Worm (Caenorhabditis elegans) whole organism, late embryonic: ENCODE data around the gene B0244.5.

Experiments
- C08G9.2 ChIP-seq: sonication (generic microtip); optimal IDR thresholded peaks from 2 replicates; lab custom pipeline; 2016; ENCODE audit warnings: mild to moderate bottlenecking, missing genetic modification characterization, moderate library complexity, missing compliant biosample characterization
- F13H6.1 ChIP-seq: sonication (generic microtip); optimal IDR thresholded peaks from 2 replicates; lab custom pipeline; 2016; ENCODE audit warnings: missing genetic modification characterization, missing compliant biosample characterization
- K02D7.2 ChIP-seq: sonication (generic microtip); optimal IDR thresholded peaks from 2 replicates; lab custom pipeline; 2017; ENCODE audit warnings: mild to moderate bottlenecking, missing genetic modification characterization, missing compliant biosample characterization
- K09A11.1 ChIP-seq: sonication (generic microtip); optimal IDR thresholded peaks from 2 replicates; lab custom pipeline; 2017; ENCODE audit warnings: antibody characterized with exemption, mild to moderate bottlenecking, missing genetic modification characterization, missing compliant biosample characterization; ENCODE audit not compliant: insufficient read depth
- Y22D7AL.16 ChIP-seq: sonication (generic microtip); optimal IDR thresholded peaks from 2 replicates; lab custom pipeline; 2016; ENCODE audit warnings: missing genetic modification characterization, missing compliant biosample characterization
- ceh-14 ChIP-seq: sonication (generic microtip); optimal IDR thresholded peaks from 2 replicates; lab custom pipeline; 2016; ENCODE audit warnings: missing genotype, missing genetic modification characterization, missing compliant biosample characterization
- ceh-18 ChIP-seq: sonication (generic microtip); optimal IDR thresholded peaks from 2 replicates; lab custom pipeline; 2016; ENCODE audit warnings: missing genetic modification characterization, missing compliant biosample characterization
- ceh-31 ChIP-seq: sonication (generic microtip); optimal IDR thresholded peaks from 2 replicates; lab custom pipeline; 2016; ENCODE audit warnings: missing genetic modification characterization, missing compliant biosample characterization
- ceh-45 ChIP-seq: fragments of 200-800 bp; sonication (Bioruptor generic); IDR thresholded peaks from 2 replicates; pipeline ENCODE4 v1.3.6; 2022; ENCODE audit warnings: missing genetic modification reagents, missing genetic modification characterization, missing compliant biosample characterization
- ceh-48 ChIP-seq: sonication (generic microtip); optimal IDR thresholded peaks from 2 replicates; lab custom pipeline; 2016; ENCODE audit warnings: missing genetic modification characterization, inconsistent platforms, missing compliant biosample characterization
- ceh-6 ChIP-seq: fragments of 200-800 bp; sonication (Bioruptor generic); optimal IDR thresholded peaks from 2 replicates; lab custom pipeline; 2018; ENCODE audit warnings: mild to moderate bottlenecking, missing genetic modification characterization, missing compliant biosample characterization
- elt-2 ChIP-seq: sonication (generic microtip); optimal IDR thresholded peaks from 2 replicates; lab custom pipeline; 2016; ENCODE audit warnings: missing genetic modification reagents, missing genetic modification characterization, missing compliant biosample characterization
- ets-4 ChIP-seq: sonication (generic microtip); optimal IDR thresholded peaks from 2 replicates; lab custom pipeline; 2016; ENCODE audit warnings: missing genetic modification characterization, missing compliant biosample characterization
- fax-1 ChIP-seq: sonication (generic microtip); optimal IDR thresholded peaks from 2 replicates; lab custom pipeline; 2016; ENCODE audit warnings: missing genotype, missing genetic modification characterization, missing compliant biosample characterization
- fkh-6 ChIP-seq: sonication (generic microtip); optimal IDR thresholded peaks from 2 replicates; lab custom pipeline; 2016; ENCODE audit warnings: missing genetic modification characterization, missing compliant biosample characterization
- hlh-15 ChIP-seq: sonication (generic microtip); optimal IDR thresholded peaks from 2 replicates; lab custom pipeline; 2016; ENCODE audit warnings: missing genetic modification characterization, missing compliant biosample characterization
- hlh-8 ChIP-seq: sonication (generic microtip); optimal IDR thresholded peaks from 2 replicates; lab custom pipeline; 2016; ENCODE audit warnings: missing genotype, missing genetic modification characterization, missing compliant biosample characterization
- lim-6 ChIP-seq: sonication (generic microtip); optimal IDR thresholded peaks from 2 replicates; lab custom pipeline; 2016; ENCODE audit warnings: missing genetic modification characterization, missing compliant biosample characterization
- madf-2 ChIP-seq: sonication (generic microtip); optimal IDR thresholded peaks from 2 replicates; lab custom pipeline; 2017; ENCODE audit warnings: missing genetic modification characterization, missing compliant biosample characterization
- mec-3 ChIP-seq: sonication (generic microtip); optimal IDR thresholded peaks from 2 replicates; lab custom pipeline; 2016; ENCODE audit warnings: borderline replicate concordance, missing genetic modification characterization, missing compliant biosample characterization
- nfya-1 ChIP-seq: sonication (generic microtip); optimal IDR thresholded peaks from 2 replicates; lab custom pipeline; 2017; ENCODE audit warnings: missing genetic modification characterization, mild to moderate bottlenecking, missing compliant biosample characterization, antibody characterized with exemption, moderate library complexity
- nhr-232 ChIP-seq: sonication (generic microtip); optimal IDR thresholded peaks from 2 replicates; lab custom pipeline; 2016; ENCODE audit warnings: missing genetic modification characterization, missing compliant biosample characterization
- pag-3 ChIP-seq: sonication (generic microtip); optimal IDR thresholded peaks from 2 replicates; lab custom pipeline; 2016; ENCODE audit warnings: missing compliant biosample characterization, missing genetic modification characterization, borderline replicate concordance
- pha-2 ChIP-seq: sonication (generic microtip); optimal IDR thresholded peaks from 2 replicates; lab custom pipeline; 2017; ENCODE audit warnings: mild to moderate bottlenecking, missing genetic modification characterization, missing compliant biosample characterization
- pha-4 ChIP-seq: fragments of 150-350 bp; optimal IDR thresholded peaks from 2 replicates; lab custom pipeline; 2018; ENCODE audit warnings: missing biosample characterization, missing genetic modification reagents, missing genetic modification characterization
- pqm-1 ChIP-seq: sonication (generic microtip); optimal IDR thresholded peaks from 2 replicates; lab custom pipeline; 2016; ENCODE audit warnings: missing genetic modification characterization, missing compliant biosample characterization
- ref-2 ChIP-seq: sonication (generic microtip); optimal IDR thresholded peaks from 2 replicates; lab custom pipeline; 2016; ENCODE audit warnings: missing genetic modification characterization, missing compliant biosample characterization
- rnt-1 ChIP-seq: sonication (generic microtip); optimal IDR thresholded peaks from 2 replicates; lab custom pipeline; 2016; ENCODE audit warnings: missing genetic modification characterization, missing compliant biosample characterization
- sdc-2 ChIP-seq: sonication (generic microtip); optimal IDR thresholded peaks from 2 replicates; lab custom pipeline; 2016; ENCODE audit warnings: missing genotype, missing genetic modification characterization, missing compliant biosample characterization
- sox-2 ChIP-seq: fragments of 200-800 bp; sonication (Bioruptor generic); IDR thresholded peaks from 2 replicates; pipeline ENCODE4 v1.3.6; 2022; ENCODE audit warnings: missing genetic modification reagents, missing genetic modification characterization, missing compliant biosample characterization
- sox-4 ChIP-seq: sonication (generic microtip); optimal IDR thresholded peaks from 2 replicates; lab custom pipeline; 2017; ENCODE audit warnings: mild to moderate bottlenecking, missing genetic modification characterization, inconsistent platforms, missing compliant biosample characterization
- syd-9 ChIP-seq: sonication (generic microtip); optimal IDR thresholded peaks from 2 replicates; lab custom pipeline; 2016; ENCODE audit warnings: mild to moderate bottlenecking, missing genetic modification characterization, moderate library complexity, missing compliant biosample characterization
- tbx-2 ChIP-seq: sonication (generic microtip); optimal IDR thresholded peaks from 2 replicates; lab custom pipeline; 2016; ENCODE audit warnings: missing genetic modification characterization, missing compliant biosample characterization
- unc-3 ChIP-seq, 2 experiments: fragments of 200-800 bp in 1 of 2; sonication (Bioruptor generic) in 1 of 2; sonication (generic microtip) in 1 of 2; conservative IDR thresholded peaks in 1 of 2; optimal IDR thresholded peaks in 1 of 2; 2 replicates each; pipeline versions ENCODE4 v1.3.6 to Lab custom; 2016 to 2022; ENCODE audit warnings: missing compliant biosample characterization in 2 of 2, missing genetic modification characterization in 2 of 2, missing genetic modification reagents in 1 of 2
- unc-42 ChIP-seq: sonication (generic microtip); optimal IDR thresholded peaks from 2 replicates; lab custom pipeline; 2016; ENCODE audit warnings: missing genotype, missing genetic modification characterization, missing compliant biosample characterization
- unc-55 ChIP-seq: sonication (generic microtip); optimal IDR thresholded peaks from 2 replicates; lab custom pipeline; 2017; ENCODE audit warnings: missing biosample characterization, missing genetic modification reagents, missing genetic modification characterization
- unc-86 ChIP-seq: sonication (generic microtip); optimal IDR thresholded peaks from 2 replicates; lab custom pipeline; 2016; ENCODE audit warnings: missing genetic modification characterization, missing compliant biosample characterization
- zip-5 ChIP-seq: sonication (generic microtip); optimal IDR thresholded peaks from 2 replicates; lab custom pipeline; 2016; ENCODE audit warnings: missing genetic modification characterization, missing compliant biosample characterization
- ztf-16 ChIP-seq: sonication (generic microtip); optimal IDR thresholded peaks from 2 replicates; lab custom pipeline; 2017; ENCODE audit warnings: missing genetic modification characterization, missing compliant biosample characterization

Gene B0244.5

DNA sequence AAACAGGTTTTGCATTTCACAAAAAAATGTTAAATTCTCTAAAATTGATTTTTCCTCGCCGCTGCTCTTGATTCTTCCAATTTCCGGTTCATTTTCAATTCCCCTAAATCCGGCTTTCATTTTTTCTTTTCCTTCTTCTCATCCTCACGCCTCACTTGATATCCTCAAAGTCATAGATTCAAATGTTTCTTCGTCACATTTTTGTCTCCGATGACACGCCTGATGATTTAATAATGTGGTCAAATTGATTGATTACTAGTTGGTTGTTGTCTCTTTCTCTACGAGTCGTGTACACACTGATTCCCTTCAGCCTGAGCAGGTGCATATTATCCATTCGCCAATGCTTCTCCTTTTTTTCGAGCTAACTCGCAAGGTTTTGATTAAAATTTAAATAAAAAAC lies 23.2 kb upstream of the B0244.5 start:
- no peak for TF ChIP-seq zip-5
- TF ChIP-seq K09A11.1: no peak
- TF ChIP-seq madf-2 (tag; lab: Kevin White, UChicago): no peak
- TF ChIP-seq nfya-1 (tag; lab: Kevin White, UChicago): peak; percentile 3
- TF ChIP-seq rnt-1 (tag; lab: Kevin White, UChicago): no peak
- peak; percentile 72 for TF ChIP-seq unc-55
- TF ChIP-seq unc-3 (GFP tag; conservative IDR thresholded peaks at IDR 0.05; lab: Robert Waterston, UW): no peak
- TF ChIP-seq unc-3 (tag; optimal IDR thresholded peaks at IDR 0.05; lab: Kevin White, UChicago): no peak
- no peak for TF ChIP-seq ceh-45
- no peak for TF ChIP-seq Y22D7AL.16 (tag; lab: Kevin White, UChicago)
- TF ChIP-seq C08G9.2 (tag; lab: Kevin White, UChicago): no peak
- TF ChIP-seq K02D7.2: no peak
- no peak for TF ChIP-seq mec-3
- TF ChIP-seq pag-3 (tag; lab: Kevin White, UChicago): no peak
- no peak for TF ChIP-seq unc-86 (tag; lab: Kevin White, UChicago)
- TF ChIP-seq sox-2 (GFP tag; lab: Robert Waterston, UW): no peak
- TF ChIP-seq nhr-232 (tag; lab: Kevin White, UChicago): no peak
- TF ChIP-seq, all 69 proteins: peak for 2

DNA sequence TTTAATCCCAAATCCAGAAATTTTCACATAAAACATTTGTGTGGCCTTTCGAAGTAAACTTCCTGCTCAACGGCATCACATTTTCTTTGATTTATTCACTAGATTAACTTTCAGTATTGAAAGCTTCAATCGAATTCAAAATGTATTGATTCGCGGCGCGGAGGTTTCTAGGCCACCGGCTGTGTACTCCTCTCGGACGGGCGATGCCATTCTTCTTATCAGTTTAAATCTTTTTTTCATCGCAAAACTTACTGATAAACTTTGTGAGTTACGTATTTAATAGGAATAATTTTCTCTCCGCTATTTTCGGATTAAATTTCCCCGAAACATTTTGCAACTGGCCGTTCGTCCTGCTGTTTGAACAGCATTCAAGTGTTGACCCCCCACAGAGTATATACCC lies 22.8 kb upstream of the B0244.5 start:
- TF ChIP-seq zip-5 (peak; percentile 1), elt-2 (peak; percentile 87), ceh-48 (tag; lab: Kevin White, UChicago) (peak; percentile 47), fkh-6 (tag; lab: Kevin White, UChicago) (no peak), ceh-31 (tag; lab: Kevin White, UChicago) (peak; percentile 60), tbx-2 (tag; lab: Kevin White, UChicago) (peak; percentile 8), mec-3 (peak; percentile 48), ceh-6 (GFP tag; lab: Kevin White, UChicago) (no peak), ceh-14 (peak; percentile 23), ets-4 (tag; lab: Kevin White, UChicago) (peak; percentile 94), pha-2 (peak; percentile 22), pqm-1 (tag; lab: Kevin White, UChicago) (peak; percentile 61), hlh-8 (tag; lab: Kevin White, UChicago) (peak; percentile 4), unc-42 (peak; percentile 10), nhr-232 (tag; lab: Kevin White, UChicago) (no peak), Y22D7AL.16 (tag; lab: Kevin White, UChicago) (no peak), C08G9.2 (tag; lab: Kevin White, UChicago) (peak; percentile 85), ztf-16 (no peak), ref-2 (tag; lab: Kevin White, UChicago) (peak; percentile 72), sdc-2 (tag; lab: Kevin White, UChicago) (peak; percentile 16)

DNA sequence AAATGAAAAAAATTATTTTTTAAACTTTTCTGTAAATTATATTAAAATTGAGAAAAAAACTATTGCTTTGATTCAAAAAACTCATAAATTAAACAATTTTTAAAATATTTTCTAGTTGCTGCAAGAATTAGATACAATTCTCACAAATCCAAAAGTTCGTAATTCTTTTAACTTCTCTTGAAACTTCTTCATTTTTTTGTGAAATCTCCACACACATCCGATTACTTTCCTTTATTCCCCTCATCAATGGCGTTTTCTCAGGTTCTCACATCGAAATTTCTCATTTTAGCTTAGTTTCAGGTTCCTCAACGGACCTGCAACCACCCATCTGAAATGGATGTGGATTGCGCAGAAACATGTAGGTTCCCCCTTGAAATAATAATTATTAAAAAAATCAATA lies 22.1 kb upstream of the B0244.5 start, which contains the start of gene wrm-1:
TSS of gene wrm-1 (plus strand) at position 301 of the 400 bp plus-strand sequence.
- TF ChIP-seq unc-3 (GFP tag; conservative IDR thresholded peaks at IDR 0.05; lab: Robert Waterston, UW) (no peak), unc-3 (tag; optimal IDR thresholded peaks at IDR 0.05; lab: Kevin White, UChicago) (no peak), sox-4 (tag; lab: Kevin White, UChicago) (no peak), syd-9 (tag; lab: Kevin White, UChicago) (no peak), ceh-48 (tag; lab: Kevin White, UChicago) (no peak), pha-4 (tag; lab: Kevin White, UChicago) (no peak)

DNA sequence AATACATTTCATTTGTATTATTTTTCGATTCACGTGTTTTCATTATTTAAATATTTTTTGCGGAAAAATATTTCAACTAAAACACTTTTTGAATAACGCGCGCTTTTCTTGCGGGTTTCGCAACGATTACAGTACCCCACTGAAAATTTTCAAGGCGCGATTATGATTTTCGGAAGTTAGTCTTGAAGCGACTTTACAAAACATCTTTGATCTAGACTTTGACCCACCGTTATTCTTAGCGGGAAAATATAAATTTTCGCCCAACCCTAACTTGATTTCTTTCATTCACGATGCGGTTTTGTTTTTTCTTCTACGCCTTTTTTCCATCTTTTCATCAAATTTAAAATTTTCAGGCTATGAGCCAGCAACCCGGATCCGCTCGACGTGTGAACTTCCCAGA lies 16.9 kb upstream of the B0244.5 start, which contains the start of gene egg-1:
TSS of gene egg-1 (plus strand) at position 354 of the 400 bp plus-strand sequence.
- TF ChIP-seq nhr-232 (tag; lab: Kevin White, UChicago) (no peak), lim-6 (tag; lab: Kevin White, UChicago) (no peak), pag-3 (tag; lab: Kevin White, UChicago) (no peak), pha-2 (no peak), hlh-15 (tag; lab: Kevin White, UChicago) (no peak), fax-1 (no peak), unc-86 (tag; lab: Kevin White, UChicago) (no peak), K02D7.2 (no peak), sox-2 (GFP tag; lab: Robert Waterston, UW) (no peak), ceh-18 (tag; lab: Kevin White, UChicago) (no peak), F13H6.1 (tag; lab: Kevin White, UChicago) (no peak)
